Fruit fly (Drosophila melanogaster): ENCODE results near the gene CG1368.

Gene CG1368

dm6 chrX:14174456-14174855 is at the start of gene CG1368:
Gene CG1368 (plus strand): TSS chrX:14174756.
- no peak for TF ChIP-seq ttk (optimal IDR thresholded peaks at IDR 0.05)
- TF ChIP-seq Myc (optimal IDR thresholded peaks at IDR 0.05) = no peak
- TF ChIP-seq Sin3A (optimal IDR thresholded peaks at IDR 0.05) = no peak
- TF ChIP-seq psq (optimal IDR thresholded peaks at IDR 0.05) = no peak
- no peak for TF ChIP-seq insv (optimal IDR thresholded peaks at IDR 0.05)
- TF ChIP-seq h (optimal IDR thresholded peaks at IDR 0.05) = no peak

DNA sequence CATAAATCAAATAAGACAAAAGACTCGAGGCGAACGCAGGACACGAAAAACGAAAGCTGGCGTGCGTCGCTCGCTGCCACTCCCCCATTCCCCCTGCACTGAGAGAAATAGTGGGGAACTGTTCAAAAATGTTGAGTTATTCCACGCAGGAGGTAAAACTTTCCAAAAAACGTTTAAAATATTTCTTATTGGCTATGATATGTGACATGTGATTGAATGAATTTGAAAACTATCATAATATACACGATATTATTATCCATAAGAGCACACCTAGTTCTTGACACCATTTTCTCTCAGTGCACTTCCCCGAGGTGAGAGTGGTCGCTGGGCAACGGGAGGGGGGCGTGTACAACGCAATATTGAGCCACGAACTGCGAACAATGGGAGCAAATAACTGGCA is 40.6 kb upstream of the CG1368 start:
- TF ChIP-seq ttk (optimal IDR thresholded peaks at IDR 0.05) (no peak), psq (optimal IDR thresholded peaks at IDR 0.05) (no peak), Myc (optimal IDR thresholded peaks at IDR 0.05) (no peak), Sin3A (optimal IDR thresholded peaks at IDR 0.05) (no peak), h (optimal IDR thresholded peaks at IDR 0.05) (no peak)

DNA sequence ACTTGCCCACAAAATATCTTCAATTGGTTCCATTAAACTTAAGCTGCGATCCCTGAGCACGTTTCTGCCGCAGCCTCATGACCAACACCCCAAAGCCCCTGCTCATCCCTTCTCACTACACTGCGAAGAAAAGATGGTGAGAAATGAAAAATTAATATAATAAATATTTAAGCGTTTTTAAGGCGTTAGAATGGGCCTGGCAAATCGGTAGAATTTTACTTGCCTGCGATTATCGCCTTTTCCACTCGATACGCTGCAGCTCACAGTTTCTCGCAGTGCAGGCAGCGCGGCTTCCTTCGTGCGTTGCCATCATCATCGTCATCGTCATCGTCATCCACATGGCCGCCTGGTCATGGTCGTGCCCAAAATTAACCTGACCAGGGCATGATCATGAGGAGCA is 26.4 kb upstream of the CG1368 start:
- TF ChIP-seq h (optimal IDR thresholded peaks at IDR 0.05) = no peak
- no peak for TF ChIP-seq ttk (optimal IDR thresholded peaks at IDR 0.05)
- no peak for TF ChIP-seq psq (optimal IDR thresholded peaks at IDR 0.05)

DNA sequence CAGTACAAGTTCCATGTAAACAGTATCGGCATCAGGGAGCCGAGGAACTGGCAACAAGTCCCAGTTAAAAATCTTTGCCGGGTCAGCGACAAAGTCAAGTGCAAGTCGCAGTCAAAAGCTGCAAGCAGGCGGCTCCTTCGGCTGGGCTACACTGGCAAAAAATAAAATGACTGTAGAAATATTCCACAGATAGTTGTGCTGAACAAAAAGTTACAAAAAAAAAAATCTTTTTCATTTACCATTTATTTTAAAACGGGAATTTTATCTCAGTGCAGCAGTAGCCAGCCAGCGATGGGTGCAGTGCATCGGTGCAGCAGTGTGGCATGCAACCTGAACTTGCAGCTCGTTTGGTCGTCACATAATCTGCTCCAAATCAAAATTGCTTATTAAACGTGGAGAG is 25.2 kb upstream of the CG1368 start:
- TF ChIP-seq Myc (optimal IDR thresholded peaks at IDR 0.05) = no peak
- TF ChIP-seq insv (optimal IDR thresholded peaks at IDR 0.05) = no peak
- TF ChIP-seq h (optimal IDR thresholded peaks at IDR 0.05) = no peak
- TF ChIP-seq psq (optimal IDR thresholded peaks at IDR 0.05) = no peak
- no peak for TF ChIP-seq ttk (optimal IDR thresholded peaks at IDR 0.05)
- TF ChIP-seq Sin3A (optimal IDR thresholded peaks at IDR 0.05) = no peak

dm6 chrX:14151906-14152305 is 22.6 kb upstream of the CG1368 start, which contains the start of gene CG12479:
Gene CG12479 (minus strand): TSS chrX:14152006.
- TF ChIP-seq ttk (optimal IDR thresholded peaks at IDR 0.05) = no peak
- no peak for TF ChIP-seq Myc (optimal IDR thresholded peaks at IDR 0.05)
- TF ChIP-seq insv (optimal IDR thresholded peaks at IDR 0.05) = no peak

DNA sequence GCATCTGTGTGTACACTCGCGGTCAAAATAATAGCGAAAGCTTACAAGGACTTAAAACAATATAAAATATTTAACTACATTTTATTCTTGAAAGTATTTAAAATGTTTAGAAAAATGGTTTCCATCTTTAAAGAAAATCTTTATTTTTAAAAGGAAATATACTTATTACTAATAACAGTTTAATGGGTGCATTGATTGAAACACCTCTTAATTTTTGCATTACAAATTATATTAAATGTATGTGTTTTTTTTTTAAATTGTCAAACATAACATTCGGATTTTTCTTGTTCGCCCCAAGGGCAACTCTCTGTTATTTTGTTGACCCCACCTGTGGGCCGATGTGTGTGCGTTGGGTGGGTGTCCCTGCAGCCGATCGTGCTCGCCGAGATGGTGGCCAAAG is 20.9 kb upstream of the CG1368 start:
- TF ChIP-seq Sin3A (optimal IDR thresholded peaks at IDR 0.05) (no peak), Myc (optimal IDR thresholded peaks at IDR 0.05) (no peak), h (optimal IDR thresholded peaks at IDR 0.05) (no peak), ttk (optimal IDR thresholded peaks at IDR 0.05) (no peak), psq (optimal IDR thresholded peaks at IDR 0.05) (no peak), insv (optimal IDR thresholded peaks at IDR 0.05) (no peak)

dm6 chrX:14169068-14169642 is 5.4 kb upstream of the CG1368 start, which contains the start of gene CG12480:
Gene CG12480 (plus strand): TSS chrX:14169592.
- no peak for TF ChIP-seq Myc (optimal IDR thresholded peaks at IDR 0.05)
- TF ChIP-seq h (optimal IDR thresholded peaks at IDR 0.05) = no peak
- TF ChIP-seq insv (optimal IDR thresholded peaks at IDR 0.05) = no peak
- no peak for TF ChIP-seq psq (optimal IDR thresholded peaks at IDR 0.05)
- no peak for TF ChIP-seq ttk (optimal IDR thresholded peaks at IDR 0.05)
- no peak for TF ChIP-seq Sin3A (optimal IDR thresholded peaks at IDR 0.05)

- TF ChIP-seq ttk (optimal IDR thresholded peaks at IDR 0.05) (no peak), Sin3A (optimal IDR thresholded peaks at IDR 0.05) (no peak), psq (optimal IDR thresholded peaks at IDR 0.05) (no peak)
These were observed 2.0 kb upstream of the CG1368 start, which contains the start of gene betaNACtes1 for dm6 chrX:14172524-14172923. Gene betaNACtes1 (minus strand): TSS chrX:14172624.

DNA sequence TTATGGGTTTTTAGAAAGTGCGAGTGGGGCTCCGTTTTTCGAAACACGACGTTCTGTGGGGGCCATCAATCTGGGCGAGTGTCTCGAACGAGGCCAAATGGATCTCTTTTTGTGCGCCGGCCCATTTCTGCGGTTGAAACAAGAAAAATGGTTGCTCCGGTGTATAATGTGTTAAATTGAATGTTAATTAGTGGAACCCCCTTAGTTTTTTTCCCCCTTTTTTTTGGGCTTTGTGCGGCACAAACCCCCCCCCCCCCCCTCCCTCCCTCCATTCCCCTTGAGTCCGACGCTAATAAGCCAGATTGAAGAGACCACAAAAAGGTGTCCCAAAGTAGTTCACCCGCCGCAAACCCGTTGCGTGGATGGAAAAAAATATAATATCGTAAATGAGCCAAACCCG is 902 bp upstream of the CG1368 start:
- no peak for TF ChIP-seq h (optimal IDR thresholded peaks at IDR 0.05)

DNA sequence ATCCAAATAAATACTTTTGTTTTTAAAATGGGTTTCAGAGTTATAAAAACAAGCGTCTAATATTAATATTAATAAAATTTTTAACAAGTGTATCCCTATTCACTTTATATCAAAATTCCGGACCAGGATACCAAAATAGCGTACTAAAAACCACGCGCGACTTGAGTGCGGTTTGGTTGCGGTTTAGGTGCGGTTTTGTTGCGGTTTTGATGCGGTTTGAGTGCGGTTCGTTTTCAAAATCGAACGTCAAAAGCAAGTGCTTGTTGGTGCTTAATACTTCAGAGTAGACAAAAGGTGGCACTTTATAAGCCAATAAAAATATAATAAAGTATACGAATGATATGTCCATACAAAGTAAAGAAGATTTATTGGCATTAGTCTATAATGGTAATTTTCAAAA is 1.1 kb downstream of the CG1368 start:
- no peak for TF ChIP-seq Myc (optimal IDR thresholded peaks at IDR 0.05)
- TF ChIP-seq Sin3A (optimal IDR thresholded peaks at IDR 0.05) = no peak
- no peak for TF ChIP-seq h (optimal IDR thresholded peaks at IDR 0.05)
- no peak for TF ChIP-seq ttk (optimal IDR thresholded peaks at IDR 0.05)
- TF ChIP-seq psq (optimal IDR thresholded peaks at IDR 0.05) = no peak
- no peak for TF ChIP-seq insv (optimal IDR thresholded peaks at IDR 0.05)

DNA sequence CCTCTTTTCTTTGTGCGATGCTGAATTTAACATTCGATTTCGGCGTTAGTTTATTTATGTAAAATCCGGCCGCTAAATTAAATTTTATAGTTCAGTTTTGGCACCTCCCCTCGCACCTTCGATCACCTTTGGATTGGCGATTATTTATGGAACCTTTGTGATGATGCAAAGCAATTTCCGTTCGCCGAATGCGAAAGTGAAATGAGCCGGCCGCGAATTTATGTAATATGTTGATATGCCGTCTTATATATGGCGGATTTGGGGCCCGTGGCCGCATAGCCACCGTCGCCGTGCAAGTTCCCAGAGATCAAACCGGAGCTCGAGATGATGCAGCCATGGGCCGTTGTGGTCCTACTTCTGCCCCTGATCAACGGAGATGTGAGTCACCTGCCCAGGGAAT is 2.1 kb downstream of the CG1368 start, which contains the start of gene CG11581:
Gene CG11581, plus strand, starts transcription at position 301 of the 400 bp plus-strand sequence.
- TF ChIP-seq ttk (optimal IDR thresholded peaks at IDR 0.05) = no peak
- no peak for TF ChIP-seq h (optimal IDR thresholded peaks at IDR 0.05)
- no peak for TF ChIP-seq psq (optimal IDR thresholded peaks at IDR 0.05)
- no peak for TF ChIP-seq insv (optimal IDR thresholded peaks at IDR 0.05)
- TF ChIP-seq Myc (optimal IDR thresholded peaks at IDR 0.05) = no peak
- no peak for TF ChIP-seq Sin3A (optimal IDR thresholded peaks at IDR 0.05)

DNA sequence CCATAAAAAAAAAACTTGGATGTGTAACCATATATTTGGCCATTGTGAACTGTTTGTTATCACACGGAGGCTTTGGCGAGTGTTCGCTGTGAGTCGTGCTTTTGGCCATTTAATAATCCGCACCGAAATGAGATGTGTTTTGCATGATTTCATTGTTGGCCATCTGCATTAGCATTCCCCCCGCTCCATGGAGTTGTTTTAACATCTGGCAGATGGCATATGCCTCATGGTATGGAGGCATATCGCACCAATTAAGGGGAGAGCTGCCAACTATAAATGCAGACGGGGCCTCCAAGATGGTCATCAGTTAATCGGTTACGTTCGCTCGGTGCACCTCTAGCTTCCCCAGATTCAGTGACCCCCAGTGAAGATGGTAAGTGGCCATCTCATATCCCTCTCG is 6.2 kb downstream of the CG1368 start, which contains the start of gene CG11584:
Gene CG11584, plus strand, starts transcription at position 301 of the 400 bp plus-strand sequence.
- TF ChIP-seq insv (optimal IDR thresholded peaks at IDR 0.05) = no peak
- TF ChIP-seq Myc (optimal IDR thresholded peaks at IDR 0.05) = no peak
- no peak for TF ChIP-seq psq (optimal IDR thresholded peaks at IDR 0.05)
- TF ChIP-seq ttk (optimal IDR thresholded peaks at IDR 0.05) = no peak
- TF ChIP-seq h (optimal IDR thresholded peaks at IDR 0.05) = no peak
- TF ChIP-seq Sin3A (optimal IDR thresholded peaks at IDR 0.05) = no peak

dm6 chrX:14184062-14184611 is 9.6 kb downstream of the CG1368 start, which contains the start of gene CG32603:
Gene CG32603 (plus strand): TSS chrX:14184561.
- TF ChIP-seq Sin3A (optimal IDR thresholded peaks at IDR 0.05) = no peak
- TF ChIP-seq insv (optimal IDR thresholded peaks at IDR 0.05) = no peak
- TF ChIP-seq psq (optimal IDR thresholded peaks at IDR 0.05) = no peak
- TF ChIP-seq Myc (optimal IDR thresholded peaks at IDR 0.05) = no peak

Measured in Kc167 (cell line).